Worm (Caenorhabditis elegans) whole organism, young adult: ENCODE results near the gene F55F10.3.

ENCODE experiments used
- B0035.1 ChIP-seq: sonication (generic microtip); optimal IDR thresholded peaks from 2 replicates; lab custom pipeline; 2016; ENCODE audit warnings: missing genetic modification characterization, mild to moderate bottlenecking, missing compliant biosample characterization, missing genotype, missing genetic modification reagents
- B0261.1 ChIP-seq: sonication (generic microtip); optimal IDR thresholded peaks from 2 replicates; lab custom pipeline; 2016; ENCODE audit warnings: mild to moderate bottlenecking, missing genetic modification characterization, moderate library complexity, missing compliant biosample characterization
- C06A6.2 ChIP-seq: fragments of 200-800 bp; sonication (Bioruptor generic); conservative IDR thresholded peaks from 2 replicates; pipeline ENCODE4 v1.3.6; 2022; ENCODE audit warnings: missing genetic modification characterization, missing compliant biosample characterization
- D2030.7 ChIP-seq: fragments of 200-800 bp; sonication (Bioruptor generic); IDR thresholded peaks from 2 replicates; pipeline ENCODE4 v1.3.6; 2022; ENCODE audit warnings: missing genetic modification reagents, missing genetic modification characterization, missing compliant biosample characterization
- F10E7.11 ChIP-seq: sonication (generic microtip); optimal IDR thresholded peaks from 2 replicates; lab custom pipeline; 2017; ENCODE audit warnings: mild to moderate bottlenecking, missing genetic modification characterization, moderate library complexity, missing compliant biosample characterization
- F37B4.10 ChIP-seq: fragments of 200-800 bp; sonication (Bioruptor generic); IDR thresholded peaks from 2 replicates; pipeline ENCODE4 v1.3.6; 2022; ENCODE audit warnings: missing genetic modification characterization, missing compliant biosample characterization
- F39B2.1 ChIP-seq: fragments of 200-800 bp; sonication (Bioruptor generic); IDR thresholded peaks from 2 replicates; pipeline ENCODE4 v1.3.6; 2022; ENCODE audit warnings: missing genetic modification reagents, missing genetic modification characterization, missing compliant biosample characterization
- F55B11.4 ChIP-seq: sonication (generic microtip); optimal IDR thresholded peaks from 2 replicates; lab custom pipeline; 2016; ENCODE audit warnings: missing compliant biosample characterization, missing genetic modification characterization, borderline replicate concordance; ENCODE audit not compliant: insufficient read depth
- F57C9.4 ChIP-seq: sonication (generic microtip); optimal IDR thresholded peaks from 2 replicates; lab custom pipeline; 2017; ENCODE audit warnings: mild to moderate bottlenecking, missing genetic modification characterization, missing compliant biosample characterization
- K12H6.12 ChIP-seq: fragments of 200-800 bp; sonication (Bioruptor generic); optimal IDR thresholded peaks from 2 replicates; lab custom pipeline; 2018; ENCODE audit warnings: mild to moderate bottlenecking, missing genetic modification characterization, missing compliant biosample characterization
- akir-1 ChIP-seq: fragments of 200-800 bp; sonication (Bioruptor generic); optimal IDR thresholded peaks from 2 replicates; lab custom pipeline; 2018; ENCODE audit warnings: mild to moderate bottlenecking, missing genetic modification characterization, moderate library complexity, missing compliant biosample characterization
- atf-7 ChIP-seq: sonication (generic microtip); optimal IDR thresholded peaks from 2 replicates; lab custom pipeline; 2017; ENCODE audit warnings: mild to moderate bottlenecking, missing genetic modification characterization, missing compliant biosample characterization
- bed-1 ChIP-seq: fragments of 200-800 bp; sonication (Bioruptor generic); IDR thresholded peaks from 2 replicates; pipeline ENCODE4 v1.3.6; 2022; ENCODE audit warnings: missing genetic modification reagents, missing genetic modification characterization, missing compliant biosample characterization
- cebp-1 ChIP-seq, 2 experiments: fragments of 200-800 bp in 1 of 2; sonication (Bioruptor generic) in 1 of 2; sonication (generic microtip) in 1 of 2; IDR thresholded peaks in 1 of 2; optimal IDR thresholded peaks in 1 of 2; 2 replicates each; pipeline versions ENCODE4 v1.3.6 to Lab custom; 2017 to 2022; ENCODE audit warnings: missing compliant biosample characterization in 2 of 2, missing genetic modification characterization in 2 of 2, mild to moderate bottlenecking in 1 of 2, missing genetic modification reagents in 1 of 2, moderate library complexity in 1 of 2
- ceh-100 ChIP-seq: fragments of 200-800 bp; sonication (Bioruptor generic); IDR thresholded peaks from 2 replicates; pipeline ENCODE4 v1.3.6; 2022; ENCODE audit warnings: missing genetic modification reagents, missing genetic modification characterization, missing compliant biosample characterization
- ceh-40 ChIP-seq: fragments of 200-800 bp; sonication (Bioruptor generic); IDR thresholded peaks from 2 replicates; pipeline ENCODE4 v1.3.6; 2022; ENCODE audit warnings: missing genetic modification characterization, missing compliant biosample characterization
- ceh-91 ChIP-seq: fragments of 200-800 bp; sonication (Bioruptor generic); IDR thresholded peaks from 2 replicates; pipeline ENCODE4 v1.3.6; 2022; ENCODE audit warnings: missing genetic modification reagents, missing genetic modification characterization, missing compliant biosample characterization
- dox-1 ChIP-seq: fragments of 200-800 bp; sonication (Bioruptor generic); IDR thresholded peaks from 2 replicates; pipeline ENCODE4 v1.3.6; 2022; ENCODE audit warnings: missing genetic modification reagents, missing genetic modification characterization, missing compliant biosample characterization
- egl-18 ChIP-seq: fragments of 200-800 bp; sonication (Bioruptor generic); IDR thresholded peaks from 2 replicates; pipeline ENCODE4 v1.3.6; 2022; ENCODE audit warnings: missing genetic modification reagents, missing genetic modification characterization, missing compliant biosample characterization
- egl-44 ChIP-seq: fragments of 200-800 bp; sonication (Bioruptor generic); IDR thresholded peaks from 2 replicates; pipeline ENCODE4 v1.3.6; 2022; ENCODE audit warnings: missing genetic modification reagents, missing genetic modification characterization, missing compliant biosample characterization
- egrh-3 ChIP-seq: fragments of 200-800 bp; sonication (Bioruptor generic); IDR thresholded peaks from 2 replicates; pipeline ENCODE4 v1.3.6; 2022; ENCODE audit warnings: missing genetic modification reagents, missing genetic modification characterization, missing compliant biosample characterization
- fkh-3 ChIP-seq: sonication (generic microtip); optimal IDR thresholded peaks from 2 replicates; lab custom pipeline; 2016; ENCODE audit warnings: mild to moderate bottlenecking, missing genetic modification characterization, missing compliant biosample characterization
- hlh-12 ChIP-seq: sonication (generic microtip); optimal IDR thresholded peaks from 2 replicates; lab custom pipeline; 2016; ENCODE audit warnings: missing genetic modification characterization, missing compliant biosample characterization
- hlh-26 ChIP-seq: fragments of 200-800 bp; sonication (Bioruptor generic); conservative IDR thresholded peaks from 2 replicates; pipeline ENCODE4 v1.3.6; 2022; ENCODE audit warnings: missing genetic modification reagents, missing genetic modification characterization, missing compliant biosample characterization
- hmg-1.2 ChIP-seq: fragments of 200-800 bp; sonication (Bioruptor generic); IDR thresholded peaks from 2 replicates; pipeline ENCODE4 v1.3.6; 2022; ENCODE audit warnings: missing genetic modification reagents, missing genetic modification characterization, missing compliant biosample characterization
- hrde-1 ChIP-seq: sonication (generic microtip); optimal IDR thresholded peaks from 2 replicates; lab custom pipeline; 2016; ENCODE audit warnings: missing genetic modification characterization, mild to moderate bottlenecking, missing compliant biosample characterization, moderate library complexity, missing genotype, missing genetic modification reagents, borderline replicate concordance
- let-526 ChIP-seq: fragments of 200-800 bp; sonication (Bioruptor generic); IDR thresholded peaks from 2 replicates; pipeline ENCODE4 v1.3.6; 2022; ENCODE audit warnings: missing genetic modification reagents, missing genetic modification characterization, missing compliant biosample characterization
- lin-26 ChIP-seq: fragments of 200-800 bp; sonication (Bioruptor generic); IDR thresholded peaks from 2 replicates; pipeline ENCODE4 v1.3.6; 2022; ENCODE audit warnings: missing genetic modification reagents, missing genetic modification characterization, missing compliant biosample characterization
- lin-54 ChIP-seq: fragments of 200-800 bp; sonication (Bioruptor generic); optimal IDR thresholded peaks from 2 replicates; lab custom pipeline; 2018; ENCODE audit warnings: mild to moderate bottlenecking, missing genetic modification characterization, missing compliant biosample characterization
- madf-6 ChIP-seq: fragments of 200-800 bp; sonication (Bioruptor generic); IDR thresholded peaks from 2 replicates; pipeline ENCODE4 v1.3.6; 2022; ENCODE audit warnings: missing genetic modification reagents, missing genetic modification characterization, missing compliant biosample characterization
- mcd-1 ChIP-seq: fragments of 200-800 bp; sonication (Bioruptor generic); IDR thresholded peaks from 2 replicates; pipeline ENCODE4 v1.3.6; 2022; ENCODE audit warnings: missing genetic modification reagents, missing genetic modification characterization, missing compliant biosample characterization
- mes-4 ChIP-seq: sonication (generic microtip); optimal IDR thresholded peaks from 2 replicates; lab custom pipeline; 2016; ENCODE audit warnings: missing genotype, missing genetic modification characterization, missing compliant biosample characterization
- nfya-1 ChIP-seq: sonication (generic microtip); optimal IDR thresholded peaks from 2 replicates; lab custom pipeline; 2017; ENCODE audit warnings: antibody characterized with exemption, missing compliant biosample characterization, missing genetic modification characterization, borderline replicate concordance; ENCODE audit not compliant: insufficient read depth
- nhr-120 ChIP-seq: fragments of 200-800 bp; sonication (Bioruptor generic); IDR thresholded peaks from 2 replicates; pipeline ENCODE4 v1.3.6; 2022; ENCODE audit warnings: missing genetic modification characterization, missing compliant biosample characterization
- pbrm-1 ChIP-seq: fragments of 200-800 bp; sonication (Bioruptor generic); IDR thresholded peaks from 2 replicates; pipeline ENCODE4 v1.3.6; 2022; ENCODE audit warnings: missing genetic modification reagents, missing genetic modification characterization, missing compliant biosample characterization
- snpc-1.1 ChIP-seq: sonication (generic microtip); optimal IDR thresholded peaks from 2 replicates; lab custom pipeline; 2017; ENCODE audit warnings: missing genetic modification characterization, mild to moderate bottlenecking, missing compliant biosample characterization, antibody characterized with exemption, moderate library complexity, missing genotype, missing genetic modification reagents; ENCODE audit not compliant: insufficient read depth
- snpc-3.4 ChIP-seq: sonication (generic microtip); optimal IDR thresholded peaks from 2 replicates; lab custom pipeline; 2017; ENCODE audit warnings: missing genetic modification characterization, mild to moderate bottlenecking, missing compliant biosample characterization, antibody characterized with exemption, moderate library complexity, missing genotype, missing genetic modification reagents
- somi-1 ChIP-seq: fragments of 200-800 bp; sonication (Bioruptor generic); optimal IDR thresholded peaks from 2 replicates; lab custom pipeline; 2018; ENCODE audit warnings: mild to moderate bottlenecking, missing genetic modification characterization, missing compliant biosample characterization
- tbp1 ChIP-seq: fragments of 200-800 bp; sonication (Bioruptor generic); optimal IDR thresholded peaks from 2 replicates; lab custom pipeline; 2018; ENCODE audit warnings: mild to moderate bottlenecking, missing genetic modification characterization, missing compliant biosample characterization
- zfh-2 ChIP-seq: fragments of 200-800 bp; sonication (Bioruptor generic); conservative IDR thresholded peaks from 2 replicates; pipeline ENCODE4 v1.3.6; 2022; ENCODE audit warnings: missing genetic modification reagents, missing genetic modification characterization, missing compliant biosample characterization
- ztf-22 ChIP-seq: fragments of 200-800 bp; sonication (Bioruptor generic); optimal IDR thresholded peaks from 2 replicates; lab custom pipeline; 2018; ENCODE audit warnings: mild to moderate bottlenecking, missing genetic modification characterization, moderate library complexity, missing compliant biosample characterization
- ztf-28 ChIP-seq: fragments of 200-800 bp; sonication (Bioruptor generic); IDR thresholded peaks from 2 replicates; pipeline ENCODE4 v1.3.6; 2022; ENCODE audit warnings: missing genetic modification reagents, missing genetic modification characterization, missing compliant biosample characterization
- ztf-3 ChIP-seq: fragments of 200-800 bp; sonication (Bioruptor generic); optimal IDR thresholded peaks from 2 replicates; lab custom pipeline; 2018; ENCODE audit warnings: mild to moderate bottlenecking, missing genetic modification characterization, missing compliant biosample characterization

F55F10.3 gene

ce11 chrIV:4388854-4389253 is 29.1 kb downstream of the F55F10.3 start (continued):
- TF ChIP-seq F39B2.1 (GFP tag; lab: Robert Waterston, UW) (peak; percentile 87; the same call in 1 of the 2 replicates), ceh-100 (GFP tag; lab: Robert Waterston, UW) (peak; percentile 81), hmg-1.2 (peak; percentile 56; the same call in 1 of the 2 replicates), bed-1 (peak; percentile 28; the same call in 1 of the 2 replicates), snpc-1.1 (peak; percentile 34), hrde-1 (tag; lab: Kevin White, UChicago) (peak; percentile 95), snpc-3.4 (tag; lab: Kevin White, UChicago) (peak; percentile 30)

ce11 chrIV:4389427-4389826 is 29.7 kb downstream of the F55F10.3 start:
- TF ChIP-seq zfh-2, result 0 out of 2 replicates have a peak, but pooled peaks have one; percentile 8
- peak; percentile 79; the same call in 1 of the 2 replicates for TF ChIP-seq egrh-3 (GFP tag; lab: Robert Waterston, UW)
- 0 out of 2 replicates have a peak, but pooled peaks have one; percentile 19 for TF ChIP-seq mcd-1
- TF ChIP-seq pbrm-1 (GFP tag; lab: Robert Waterston, UW), result 0 out of 2 replicates have a peak, but pooled peaks have one; percentile 2

DNA sequence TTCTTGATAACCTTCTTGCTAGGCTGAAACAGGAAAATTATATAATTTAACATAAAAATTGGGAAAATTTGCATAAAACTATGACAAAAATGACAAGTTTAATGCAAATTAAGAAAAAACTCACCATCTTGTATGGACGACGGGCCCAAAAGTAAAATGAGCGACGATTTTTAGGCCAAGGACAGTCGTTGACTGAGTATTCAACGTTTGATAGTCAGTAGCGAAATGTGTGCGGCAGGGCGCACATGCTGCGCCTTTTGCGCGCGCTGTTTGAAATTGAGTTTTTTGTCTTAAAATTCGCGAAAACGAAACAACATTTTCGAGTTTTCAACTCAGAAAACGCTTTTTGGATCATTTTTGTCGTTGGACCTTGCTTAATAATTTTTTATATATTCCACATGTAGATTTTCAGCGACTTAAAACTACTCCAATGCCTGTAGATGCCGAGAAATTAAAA is 30.7 kb downstream of the F55F10.3 start, which contains the start of the genes rpl-7A and set-21:
rpl-7A (minus strand) TSS at position 153 of the 457 bp plus-strand sequence.
set-21 (plus strand) TSS at position 407 of the 457 bp plus-strand sequence.
- TF ChIP-seq let-526 (GFP tag; lab: Robert Waterston, UW) (peak; percentile 90), ceh-100 (GFP tag; lab: Robert Waterston, UW) (peak; percentile 92), nhr-120 (GFP tag; lab: Robert Waterston, UW) (no peak), hlh-12 (tag; lab: Kevin White, UChicago) (no peak), nfya-1 (tag; lab: Kevin White, UChicago) (no peak), ztf-28 (peak; percentile 97), F55B11.4 (tag; lab: Kevin White, UChicago) (no peak), bed-1 (peak; percentile 65; the same call in 1 of the 2 replicates), akir-1 (GFP tag; lab: Kevin White, UChicago) (no peak), F10E7.11 (tag; lab: Kevin White, UChicago) (no peak), ceh-40 (GFP tag; lab: Robert Waterston, UW) (no peak; the same call in 1 of the 2 replicates), dox-1 (peak; percentile 98), somi-1 (peak; percentile 80), egl-44 (GFP tag; lab: Robert Waterston, UW) (peak; percentile 62; the same call in 1 of the 2 replicates), cebp-1 (GFP tag; IDR thresholded peaks at IDR 0.05; lab: Robert Waterston, UW) (peak; percentile 86), cebp-1 (tag; optimal IDR thresholded peaks at IDR 0.05; lab: Kevin White, UChicago) (peak; percentile 93), tbp1 (GFP tag; lab: Kevin White, UChicago) (peak; percentile 75), C06A6.2 (GFP tag; lab: Robert Waterston, UW) (peak; percentile 94), ztf-3 (GFP tag; lab: Kevin White, UChicago) (no peak), atf-7 (tag; lab: Kevin White, UChicago) (peak; percentile 85), madf-6 (peak; percentile 95), F37B4.10 (GFP tag; lab: Robert Waterston, UW) (peak; percentile 91; the same call in 1 of the 2 replicates), mes-4 (tag; lab: Kevin White, UChicago) (no peak), B0035.1 (tag; lab: Kevin White, UChicago) (peak; percentile 36), F57C9.4 (tag; lab: Kevin White, UChicago) (peak; percentile 60), ztf-22 (GFP tag; lab: Kevin White, UChicago) (peak; percentile 47), snpc-1.1 (no peak), K12H6.12 (tag; lab: Kevin White, UChicago) (peak; percentile 87), ceh-91 (peak; percentile 97), fkh-3 (tag; lab: Kevin White, UChicago) (no peak), B0261.1 (tag; lab: Kevin White, UChicago) (no peak), egl-18 (GFP tag; lab: Robert Waterston, UW) (peak; percentile 97), lin-26 (GFP tag; lab: Robert Waterston, UW) (peak; percentile 25; the same call in 1 of the 2 replicates), D2030.7 (GFP tag; lab: Robert Waterston, UW) (peak; percentile 97), hlh-26 (GFP tag; lab: Robert Waterston, UW) (no peak), lin-54 (GFP tag; lab: Kevin White, UChicago) (peak; percentile 99), hrde-1 (tag; lab: Kevin White, UChicago) (peak; percentile 46)
